Fruit fly (Drosophila melanogaster) whole organism, embryonic: ENCODE data around the gene Drsl5.

Experiments used
- CG10321 ChIP-seq: fragments of 200-800 bp; sonication (Bioruptor generic); IDR thresholded peaks from 2 replicates; pipeline ENCODE4 v1.3.6; 2022; ENCODE audit warnings: missing biosample characterization, missing genetic modification characterization
- CG12391 ChIP-seq: fragments of 200-800 bp; sonication (Bioruptor generic); optimal IDR thresholded peaks from 3 replicates; lab custom pipeline; 2018; ENCODE audit warnings: missing biosample characterization, mild to moderate bottlenecking, missing genetic modification characterization, moderate library complexity
- CG12942 ChIP-seq: fragments of 200-800 bp; sonication (Bioruptor generic); optimal IDR thresholded peaks from 3 replicates; lab custom pipeline; 2016; ENCODE audit warnings: missing biosample characterization, missing genetic modification characterization
- CG1529 ChIP-seq: fragments of 200-800 bp; sonication (Bioruptor generic); optimal IDR thresholded peaks from 3 replicates; lab custom pipeline; 2018; ENCODE audit warnings: missing biosample characterization, missing genetic modification characterization
- CG15514 ChIP-seq: fragments of 200-800 bp; sonication (Bioruptor generic); optimal IDR thresholded peaks from 3 replicates; lab custom pipeline; 2017; ENCODE audit warnings: missing biosample characterization, missing genetic modification characterization, mild to moderate bottlenecking, moderate library complexity, missing genetic modification reagents
- CG15601 ChIP-seq: fragments of 200-800 bp; sonication (Bioruptor generic); optimal IDR thresholded peaks from 3 replicates; lab custom pipeline; 2019; ENCODE audit warnings: missing biosample characterization, mild to moderate bottlenecking, missing genetic modification characterization, moderate library complexity
- CG17361 ChIP-seq: fragments of 200-800 bp; sonication (Bioruptor generic); IDR thresholded peaks from 3 replicates; pipeline ENCODE4 v1.3.6; 2022; ENCODE audit warnings: missing biosample characterization, missing genetic modification characterization
- CG1792 ChIP-seq: fragments of 200-800 bp; sonication (Bioruptor generic); optimal IDR thresholded peaks from 2 replicates; lab custom pipeline; 2016; ENCODE audit warnings: missing biosample characterization, missing genetic modification characterization
- CG18599 ChIP-seq: fragments of 200-800 bp; sonication (Bioruptor generic); optimal IDR thresholded peaks from 3 replicates; lab custom pipeline; 2017; ENCODE audit warnings: missing biosample characterization, missing genetic modification characterization, mild to moderate bottlenecking, moderate library complexity, missing genetic modification reagents
- CG30020 ChIP-seq: fragments of 200-800 bp; optimal IDR thresholded peaks from 2 replicates; lab custom pipeline; 2019; ENCODE audit warnings: missing biosample characterization, mild to moderate bottlenecking, missing genetic modification characterization, moderate library complexity
- CG3847 ChIP-seq: fragments of 200-800 bp; sonication (Bioruptor generic); IDR thresholded peaks from 2 replicates; pipeline ENCODE4 v1.3.6; 2022; ENCODE audit warnings: missing biosample characterization, missing genetic modification characterization
- CG6765 ChIP-seq: fragments of 200-800 bp; sonication (Bioruptor generic); optimal IDR thresholded peaks from 3 replicates; lab custom pipeline; 2017; ENCODE audit warnings: missing biosample characterization, mild to moderate bottlenecking, missing genetic modification characterization
- CG6813 ChIP-seq: fragments of 200-800 bp; sonication (Bioruptor generic); optimal IDR thresholded peaks from 2 replicates; lab custom pipeline; 2017; ENCODE audit warnings: missing biosample characterization, missing genetic modification characterization, mild to moderate bottlenecking, moderate library complexity, missing genetic modification reagents
- CG7928 ChIP-seq: fragments of 200-800 bp; sonication (Bioruptor generic); optimal IDR thresholded peaks from 2 replicates; lab custom pipeline; 2017; ENCODE audit warnings: missing biosample characterization, mild to moderate bottlenecking, missing genetic modification characterization
- CG8944 ChIP-seq: fragments of 200-800 bp; sonication (Bioruptor generic); optimal IDR thresholded peaks from 3 replicates; lab custom pipeline; 2016; ENCODE audit warnings: missing biosample characterization, missing genetic modification characterization
- CTCF ChIP-seq: fragments of 200-800 bp; sonication (Bioruptor generic); optimal IDR thresholded peaks from 2 replicates; lab custom pipeline; 2017; ENCODE audit warnings: missing biosample characterization, mild to moderate bottlenecking, missing genetic modification characterization, moderate library complexity
- CrebB ChIP-seq: fragments of 200-800 bp; sonication (Bioruptor generic); optimal IDR thresholded peaks from 3 replicates; lab custom pipeline; 2018; ENCODE audit warnings: missing biosample characterization, mild to moderate bottlenecking, missing genetic modification characterization
- Gsc ChIP-seq: fragments of 200-800 bp; sonication (Bioruptor generic); IDR thresholded peaks from 2 replicates; pipeline ENCODE4 v1.3.6; 2022; ENCODE audit warnings: missing biosample characterization, missing genetic modification characterization
- Gug ChIP-seq: fragments of 200-800 bp; sonication (Bioruptor generic); IDR thresholded peaks from 4 replicates; pipeline ENCODE4 v1.3.6; 2022; ENCODE audit warnings: missing biosample characterization, missing genetic modification characterization
- HLH3B ChIP-seq: fragments of 200-800 bp; sonication (Bioruptor generic); IDR thresholded peaks from 2 replicates; pipeline ENCODE4 v1.3.6; 2022; ENCODE audit warnings: missing biosample characterization, missing genetic modification characterization
- Myb ChIP-seq: fragments of 200-800 bp; sonication (Bioruptor generic); optimal IDR thresholded peaks from 2 replicates; lab custom pipeline; 2016; ENCODE audit warnings: missing biosample characterization, missing genetic modification characterization
- NC2α ChIP-seq: fragments of 200-800 bp; sonication (Bioruptor generic); optimal IDR thresholded peaks from 2 replicates; lab custom pipeline; 2016; ENCODE audit warnings: missing biosample characterization, missing genetic modification characterization
- Ptx1 ChIP-seq: fragments of 200-800 bp; sonication (Bioruptor generic); IDR thresholded peaks from 2 replicates; pipeline ENCODE4 v1.3.6; 2022; ENCODE audit warnings: missing biosample characterization, missing genetic modification characterization
- Rfx ChIP-seq: fragments of 200-800 bp; sonication (Bioruptor generic); IDR thresholded peaks from 2 replicates; pipeline ENCODE4 v1.3.6; 2022; ENCODE audit warnings: missing biosample characterization, missing genetic modification characterization
- Sin3A ChIP-seq: fragments of >200 bp; optimal IDR thresholded peaks from 2 replicates; lab custom pipeline; 2018
- ase ChIP-seq: fragments of 200-800 bp; sonication (Bioruptor generic); IDR thresholded peaks from 3 replicates; pipeline ENCODE4 v1.3.6; 2022; ENCODE audit warnings: missing biosample characterization, missing genetic modification characterization
- bcd ChIP-seq: fragments of 200-800 bp; sonication (Bioruptor generic); optimal IDR thresholded peaks from 2 replicates; lab custom pipeline; 2017; ENCODE audit warnings: missing biosample characterization, mild to moderate bottlenecking, missing genetic modification characterization
- disco-r ChIP-seq: fragments of 200-800 bp; sonication (Bioruptor generic); optimal IDR thresholded peaks from 2 replicates; lab custom pipeline; 2016; ENCODE audit warnings: missing biosample characterization, missing genetic modification characterization
- dmrt99B ChIP-seq: fragments of 200-800 bp; sonication (Bioruptor generic); optimal IDR thresholded peaks from 2 replicates; lab custom pipeline; 2018; ENCODE audit warnings: missing biosample characterization, mild to moderate bottlenecking, missing genetic modification characterization, moderate library complexity
- exex ChIP-seq: fragments of 200-800 bp; sonication (Bioruptor generic); optimal IDR thresholded peaks from 4 replicates; lab custom pipeline; 2018; ENCODE audit warnings: missing biosample characterization, mild to moderate bottlenecking, missing genetic modification characterization, moderate library complexity
- fd96Cb ChIP-seq: fragments of 200-800 bp; sonication (Bioruptor generic); optimal IDR thresholded peaks from 2 replicates; lab custom pipeline; 2018; ENCODE audit warnings: missing biosample characterization, mild to moderate bottlenecking, missing genetic modification characterization, moderate library complexity
- grn ChIP-seq: fragments of 200-800 bp; sonication (Bioruptor generic); optimal IDR thresholded peaks from 3 replicates; lab custom pipeline; 2017; ENCODE audit warnings: missing biosample characterization, missing genetic modification characterization
- gt ChIP-seq: fragments of 200-800 bp; sonication (Bioruptor generic); IDR thresholded peaks from 2 replicates; pipeline ENCODE4 v1.3.6; 2022; ENCODE audit warnings: missing biosample characterization, missing genetic modification characterization
- ham ChIP-seq: fragments of 200-800 bp; sonication (Bioruptor generic); IDR thresholded peaks from 2 replicates; pipeline ENCODE4 v1.3.6; 2022; ENCODE audit warnings: missing biosample characterization, missing genetic modification characterization
- hbn ChIP-seq: fragments of 200-800 bp; sonication (Bioruptor generic); IDR thresholded peaks from 2 replicates; pipeline ENCODE4 v1.3.6; 2022; ENCODE audit warnings: missing biosample characterization, missing genetic modification characterization; ENCODE audit not compliant: partially characterized antibody
- maf-S ChIP-seq: fragments of 200-800 bp; sonication (Bioruptor generic); optimal IDR thresholded peaks from 2 replicates; lab custom pipeline; 2016; ENCODE audit warnings: missing biosample characterization, missing genetic modification characterization
- nau ChIP-seq: fragments of 200-800 bp; sonication (Bioruptor generic); optimal IDR thresholded peaks from 3 replicates; lab custom pipeline; 2017; ENCODE audit warnings: missing biosample characterization, mild to moderate bottlenecking, missing genetic modification characterization, missing genetic modification reagents
- nmo ChIP-seq: fragments of 200-800 bp; sonication (Bioruptor generic); optimal IDR thresholded peaks from 2 replicates; lab custom pipeline; 2018; ENCODE audit warnings: missing biosample characterization, mild to moderate bottlenecking, missing genetic modification characterization, moderate library complexity
- odd ChIP-seq: fragments of 200-800 bp; sonication (Bioruptor generic); optimal IDR thresholded peaks from 2 replicates; lab custom pipeline; 2017; ENCODE audit warnings: missing biosample characterization, mild to moderate bottlenecking, missing genetic modification characterization
- repo ChIP-seq: fragments of 200-800 bp; sonication (Bioruptor generic); optimal IDR thresholded peaks from 2 replicates; lab custom pipeline; 2016; ENCODE audit warnings: missing biosample characterization, missing genetic modification characterization
- sc ChIP-seq, 3 experiments: fragments of >200 bp in 2 of 3; fragments of 200-800 bp in 1 of 3; sonication (Bioruptor generic) in 1 of 3; optimal IDR thresholded peaks; 2 replicates in 2 of 3; 3 replicates in 1 of 3; lab custom pipeline; 2017; ENCODE audit warnings: mild to moderate bottlenecking in 1 of 3, missing biosample characterization in 1 of 3, missing genetic modification characterization in 1 of 3, missing genetic modification reagents in 1 of 3
- sd ChIP-seq: fragments of 200-800 bp; sonication (Bioruptor generic); optimal IDR thresholded peaks from 3 replicates; lab custom pipeline; 2018; ENCODE audit warnings: missing biosample characterization, mild to moderate bottlenecking, missing genetic modification characterization, moderate library complexity
- sob ChIP-seq: fragments of 200-800 bp; sonication (Bioruptor generic); IDR thresholded peaks from 2 replicates; pipeline ENCODE4 v1.3.6; 2022; ENCODE audit warnings: missing biosample characterization, missing genetic modification characterization
- stc ChIP-seq: fragments of 200-800 bp; sonication (Bioruptor generic); IDR thresholded peaks from 2 replicates; pipeline ENCODE4 v1.3.6; 2022; ENCODE audit warnings: missing biosample characterization, missing genetic modification characterization
- tll ChIP-seq, 2 experiments: fragments of 200-800 bp in 1 of 2; fragments of >200 bp in 1 of 2; sonication (Bioruptor generic) in 1 of 2; optimal IDR thresholded peaks; 2 replicates each; lab custom pipeline; 2017 to 2019; ENCODE audit warnings: missing biosample characterization in 2 of 2, missing genetic modification characterization in 2 of 2, mild to moderate bottlenecking in 1 of 2, moderate library complexity in 1 of 2
- tna ChIP-seq: fragments of 200-800 bp; sonication (Bioruptor generic); IDR thresholded peaks from 2 replicates; pipeline ENCODE4 v1.3.6; 2022; ENCODE audit warnings: missing biosample characterization, missing genetic modification characterization; ENCODE audit not compliant: partially characterized antibody
- toy ChIP-seq: fragments of 200-800 bp; sonication (Bioruptor generic); IDR thresholded peaks from 2 replicates; pipeline ENCODE4 v1.3.6; 2022; ENCODE audit warnings: missing biosample characterization, missing genetic modification characterization
- tx ChIP-seq: fragments of 200-800 bp; sonication (Bioruptor generic); optimal IDR thresholded peaks from 2 replicates; lab custom pipeline; 2016; ENCODE audit warnings: missing biosample characterization, missing genetic modification characterization
- vfl ChIP-seq: fragments of 200-800 bp; sonication (Bioruptor generic); optimal IDR thresholded peaks from 2 replicates; lab custom pipeline; 2016; ENCODE audit warnings: missing biosample characterization, missing genetic modification characterization
- wdn ChIP-seq: fragments of 200-800 bp; sonication (Bioruptor generic); IDR thresholded peaks from 2 replicates; pipeline ENCODE4 v1.3.6; 2022; ENCODE audit warnings: missing biosample characterization, missing genetic modification characterization
- zen ChIP-seq: fragments of 200-800 bp; sonication (Bioruptor generic); optimal IDR thresholded peaks from 3 replicates; lab custom pipeline; 2018; ENCODE audit warnings: missing biosample characterization, mild to moderate bottlenecking, missing genetic modification characterization, moderate library complexity

Gene Drsl5

DNA sequence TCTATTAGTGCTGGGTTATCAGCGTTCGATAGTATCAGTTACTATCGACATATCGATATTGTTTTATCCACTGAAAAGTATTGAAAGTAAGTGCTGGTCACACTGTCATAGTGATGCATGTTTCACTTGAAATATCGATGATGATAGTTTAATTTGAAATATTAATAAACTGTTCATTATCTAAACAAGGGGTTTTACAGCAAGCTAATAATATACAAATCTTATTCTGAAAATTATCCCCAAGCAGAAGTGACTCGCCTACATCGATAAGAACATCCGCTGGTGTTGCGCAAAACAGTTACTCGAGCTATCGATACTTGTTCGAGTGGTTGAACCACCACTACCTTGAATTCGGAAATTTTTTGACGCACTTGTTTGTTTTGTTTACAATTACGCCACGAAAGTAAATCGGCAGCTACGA is 2.7 kb downstream of the Drsl5 start, which contains the start of the genes PIG-C, CG12016 and Dpm2:
Gene PIG-C, minus strand, starts transcription at position 10 of the 421 bp plus-strand sequence.
Gene CG12016, plus strand, starts transcription at position 333 of the 421 bp plus-strand sequence.
Gene Dpm2, plus strand, starts transcription at position 333 of the 421 bp plus-strand sequence.
- no peak for TF ChIP-seq gt
- TF ChIP-seq stc (GFP tag; lab: Robert Waterston, UW): no peak
- TF ChIP-seq CG17361 (GFP tag; lab: Robert Waterston, UW): peak; percentile 79
- peak; percentile 45 for TF ChIP-seq fd96Cb (tag; lab: Kevin White, UChicago)
- peak; percentile 58; the same call in 2 of the 4 replicates for TF ChIP-seq Gug
- TF ChIP-seq exex (tag; lab: Kevin White, UChicago): no peak
- peak; percentile 84 for TF ChIP-seq tna (GFP tag; lab: Robert Waterston, UW)
- TF ChIP-seq CG30020 (tag; lab: Kevin White, UChicago): peak; percentile 62
- peak; percentile 60 for TF ChIP-seq zen (tag; lab: Kevin White, UChicago)
- no peak for TF ChIP-seq CG6813
- peak; percentile 95 for TF ChIP-seq hbn (GFP tag; lab: Robert Waterston, UW)
- TF ChIP-seq ham (GFP tag; lab: Robert Waterston, UW): no peak
- peak; percentile 84 for TF ChIP-seq CG12391 (tag; lab: Kevin White, UChicago)
- TF ChIP-seq tx: peak; percentile 70
- peak; percentile 21 for TF ChIP-seq CrebB (tag; lab: Kevin White, UChicago)
- no peak for TF ChIP-seq odd (GFP tag; lab: Kevin White, UChicago)
- TF ChIP-seq tll (GFP tag; optimal IDR thresholded peaks at IDR 0.05; lab: Kevin White, UChicago): peak; percentile 28 to 58
- TF ChIP-seq disco-r (GFP tag; lab: Kevin White, UChicago): no peak
- no peak for TF ChIP-seq CG10321
- TF ChIP-seq bcd (GFP tag; lab: Kevin White, UChicago): no peak
- TF ChIP-seq CG3847 (GFP tag; lab: Robert Waterston, UW): peak; percentile 85
- no peak for TF ChIP-seq sc (optimal IDR thresholded peaks at IDR 0.05; lab: Kevin White, UChicago)
- no peak for TF ChIP-seq sc (GFP tag; optimal IDR thresholded peaks at IDR 0.05; lab: Kevin White, UChicago)
- TF ChIP-seq vfl (GFP tag; lab: Kevin White, UChicago): peak; percentile 55
- peak; percentile 69 for TF ChIP-seq CG15601
- peak; percentile 58; the same call in 1 of the 2 replicates for TF ChIP-seq HLH3B
- no peak for TF ChIP-seq CG1529 (GFP tag; lab: Kevin White, UChicago)
- TF ChIP-seq toy (GFP tag; lab: Robert Waterston, UW): no peak
- TF ChIP-seq NC2α: peak; percentile 39
- peak; percentile 50; the same call in 1 of the 3 replicates for TF ChIP-seq ase (GFP tag; lab: Robert Waterston, UW)
- TF ChIP-seq wdn (GFP tag; lab: Robert Waterston, UW): peak; percentile 52; the same call in 1 of the 2 replicates
- TF ChIP-seq grn: no peak
- peak; percentile 63 for TF ChIP-seq Myb (GFP tag; lab: Kevin White, UChicago)
- no peak for TF ChIP-seq sd
- peak; percentile 88 for TF ChIP-seq nmo (GFP tag; lab: Kevin White, UChicago)
- peak; percentile 42 for TF ChIP-seq CG12942 (GFP tag; lab: Kevin White, UChicago)
- TF ChIP-seq repo: peak; percentile 52
- TF ChIP-seq CG18599 (GFP tag; lab: Kevin White, UChicago): peak; percentile 64
- TF ChIP-seq CG15514 (GFP tag; lab: Kevin White, UChicago): no peak
- peak; percentile 66 for TF ChIP-seq maf-S (GFP tag; lab: Kevin White, UChicago)
- no peak for TF ChIP-seq dmrt99B (tag; lab: Kevin White, UChicago)
- peak; percentile 38 for TF ChIP-seq CG7928
- TF ChIP-seq Rfx (GFP tag; lab: Robert Waterston, UW): peak; percentile 81
- peak; percentile 53 for TF ChIP-seq CG1792 (GFP tag; lab: Kevin White, UChicago)
- no peak for TF ChIP-seq CTCF (GFP tag; lab: Kevin White, UChicago)
- TF ChIP-seq Ptx1: peak; percentile 69
- TF ChIP-seq CG6765 (GFP tag; lab: Kevin White, UChicago): no peak
- TF ChIP-seq sob: peak; percentile 73
- TF ChIP-seq Gsc (GFP tag; lab: Robert Waterston, UW): no peak
- TF ChIP-seq CG8944: peak; percentile 70
- TF ChIP-seq Sin3A (lab: Kevin White, UChicago): peak; percentile 77
- TF ChIP-seq nau: no peak
